Worm (Caenorhabditis elegans) whole organism, L2 larva: Measurements from ENCODE around the gene lgc-20.
A peak's percentile ranks its signal among the peaks of the same experiment; 100 is the strongest.

Experiments
- ama-1 ChIP-seq: fragments of 150-350 bp; optimal IDR thresholded peaks from 2 replicates; lab custom pipeline; 2018; ENCODE audit warnings: inconsistent platforms
- lin-11 ChIP-seq: fragments of 150-350 bp; sonication (generic microtip); optimal IDR thresholded peaks from 2 replicates; lab custom pipeline; 2014; ENCODE audit warnings: missing biosample characterization, missing genetic modification characterization, inconsistent platforms, mixed read lengths
- mdl-1 ChIP-seq, 2 experiments: fragments of 150-350 bp in 1 of 2; sonication (generic microtip) in 1 of 2; optimal IDR thresholded peaks; 2 replicates each; lab custom pipeline; 2017; ENCODE audit warnings: missing biosample characterization in 2 of 2, missing genetic modification characterization in 2 of 2
- nhr-237 ChIP-seq: fragments of 150-350 bp; optimal IDR thresholded peaks from 2 replicates; lab custom pipeline; 2014; ENCODE audit warnings: missing biosample characterization, missing genetic modification characterization

- TF ChIP-seq ama-1 (lab: Kevin White, UChicago): peak; percentile 65
- peak in 1 of 2 experiments; percentile 7 for TF ChIP-seq mdl-1 (tag; optimal IDR thresholded peaks at IDR 0.05; lab: Kevin White, UChicago)
- TF ChIP-seq lin-11 (tag; lab: Kevin White, UChicago): peak; percentile 67
- TF ChIP-seq nhr-237 (tag; lab: Kevin White, UChicago): peak; percentile 55
These were observed 2.2 kb upstream of the lgc-20 start, which contains the start of gene nduf-11 for ce11 chrII:11345570-11346029.
